Worm (Caenorhabditis elegans): ENCODE measurements around the gene catp-2.

DNA sequence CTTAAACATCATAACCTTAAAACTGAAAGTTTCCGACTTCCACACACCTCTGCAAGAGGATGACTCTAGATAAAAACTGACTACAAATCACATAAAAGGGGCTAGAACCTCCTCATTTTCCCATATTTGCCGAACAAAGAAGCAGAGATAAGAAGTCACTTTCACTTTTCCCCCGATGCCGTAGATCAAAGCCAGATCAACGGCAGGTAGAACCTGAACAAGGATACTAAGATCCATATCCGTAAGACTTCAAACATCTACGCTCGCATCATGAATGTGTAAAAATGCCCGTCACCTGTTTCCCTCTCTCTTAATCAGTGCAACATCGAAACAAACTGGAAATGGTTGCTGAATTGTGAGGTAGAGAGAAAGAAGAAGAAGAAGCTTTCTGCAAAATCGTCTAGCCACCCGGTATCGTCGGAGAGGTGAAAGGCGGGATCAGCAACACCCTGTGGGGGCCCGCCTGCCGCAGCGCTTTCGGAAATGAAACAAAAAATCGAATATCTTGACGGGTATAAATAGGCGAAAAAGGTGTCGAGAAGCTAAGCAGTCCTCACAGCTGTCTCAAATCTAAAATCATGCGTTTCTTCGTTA lies 15.7 kb upstream of the catp-2 start, which contains the start of gene C02E7.6:
- TF ChIP-seq ztf-23 (GFP tag; IDR thresholded peaks at IDR 0.05): no peak
- no peak for TF ChIP-seq flt-1 (GFP tag; IDR thresholded peaks at IDR 0.05)
- no peak for TF ChIP-seq ref-1 (GFP tag; conservative IDR thresholded peaks at IDR 0.05)
- no peak for TF ChIP-seq T22C8.4 (GFP tag; IDR thresholded peaks at IDR 0.05)
- TF ChIP-seq klf-2 (GFP tag; conservative IDR thresholded peaks at IDR 0.05): no peak; the same call in 1 of the 2 replicates
- no peak for TF ChIP-seq cog-1 (tag; optimal IDR thresholded peaks at IDR 0.05)

Measured in whole organism, midembryonic.